Fruit fly (Drosophila melanogaster) Kc167 (cell line): ENCODE data around the gene Glut1.
"Not testable (repeated sequence)": the region's sequence is repeated elsewhere in the genome, so short reads cannot be mapped to it uniquely, and the experiment has no call there.

Experiments used
- Myc ChIP-seq: fragments of >200 bp; optimal IDR thresholded peaks from 2 replicates; lab custom pipeline; 2017; ENCODE audit warnings: missing external identifiers
- Sin3A ChIP-seq: fragments of >200 bp; optimal IDR thresholded peaks from 2 replicates; lab custom pipeline; 2018; ENCODE audit warnings: missing external identifiers
- h ChIP-seq: fragments of >200 bp; optimal IDR thresholded peaks from 3 replicates; lab custom pipeline; 2018; ENCODE audit warnings: missing external identifiers
- insv ChIP-seq: fragments of >200 bp; optimal IDR thresholded peaks from 3 replicates; lab custom pipeline; 2018; ENCODE audit warnings: missing external identifiers
- psq ChIP-seq: fragments of >200 bp; optimal IDR thresholded peaks from 2 replicates; lab custom pipeline; 2017; ENCODE audit warnings: missing external identifiers
- ttk ChIP-seq: sonication (Bioruptor generic); optimal IDR thresholded peaks from 2 replicates; lab custom pipeline; 2017; ENCODE audit warnings: missing external identifiers

Gene Glut1

DNA sequence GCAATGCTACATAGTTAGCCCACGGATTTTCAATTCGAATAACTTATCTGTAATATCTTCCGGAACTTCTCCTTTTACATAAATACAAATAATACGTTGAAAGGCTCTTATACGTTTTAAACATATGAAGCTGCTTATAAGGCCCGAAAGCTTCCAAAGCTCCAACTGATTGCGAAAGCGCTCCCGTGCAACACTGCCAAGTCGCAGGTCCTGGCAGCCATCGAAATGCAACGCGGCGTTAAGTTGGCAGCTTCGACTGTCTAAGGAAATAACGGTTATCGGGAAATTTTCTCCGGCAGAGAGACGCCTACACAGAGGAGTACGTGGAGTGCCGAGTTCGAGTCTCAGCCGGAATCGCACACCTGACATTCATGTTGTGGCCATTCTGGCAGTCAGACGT, at the start of gene Glut1:
Glut1 (plus strand) TSS at position 393 of the 400 bp plus-strand sequence.
- TF ChIP-seq psq (no peak), h (lab: Kevin White, UChicago) (no peak), ttk (no peak), insv (no peak), Myc (lab: Kevin White, UChicago) (no peak), Sin3A (lab: Kevin White, UChicago) (no peak)

dm6 chr3L:865096-865495, 48.8 kb upstream of the Glut1 start, which contains the start of gene CG12502:
Gene CG12502 (plus strand): TSS chr3L:865396.
- not testable (repeated sequence) for TF ChIP-seq Sin3A, h, Myc (lab: Kevin White, UChicago)

- TF ChIP-seq psq = no peak
- TF ChIP-seq insv = no peak
- no peak for TF ChIP-seq h (lab: Kevin White, UChicago)
- no peak for TF ChIP-seq Myc (lab: Kevin White, UChicago)
- no peak for TF ChIP-seq ttk
- no peak for TF ChIP-seq Sin3A (lab: Kevin White, UChicago)
Measured at dm6 chr3L:868800-869199, 45.1 kb upstream of the Glut1 start.

dm6 chr3L:871713-872112, 42.2 kb upstream of the Glut1 start, which contains the start of gene Usp10:
Gene Usp10 (plus strand): TSS chr3L:871899.
- TF ChIP-seq ttk (no peak), insv (no peak), Myc (lab: Kevin White, UChicago) (no peak), Sin3A (lab: Kevin White, UChicago) (no peak), h (lab: Kevin White, UChicago) (no peak), psq (no peak)

- TF ChIP-seq h (lab: Kevin White, UChicago) (no peak), psq (no peak), Sin3A (lab: Kevin White, UChicago) (no peak), Myc (lab: Kevin White, UChicago) (no peak), ttk (no peak)
Measured at dm6 chr3L:872389-872972, 41.4 kb upstream of the Glut1 start.

DNA sequence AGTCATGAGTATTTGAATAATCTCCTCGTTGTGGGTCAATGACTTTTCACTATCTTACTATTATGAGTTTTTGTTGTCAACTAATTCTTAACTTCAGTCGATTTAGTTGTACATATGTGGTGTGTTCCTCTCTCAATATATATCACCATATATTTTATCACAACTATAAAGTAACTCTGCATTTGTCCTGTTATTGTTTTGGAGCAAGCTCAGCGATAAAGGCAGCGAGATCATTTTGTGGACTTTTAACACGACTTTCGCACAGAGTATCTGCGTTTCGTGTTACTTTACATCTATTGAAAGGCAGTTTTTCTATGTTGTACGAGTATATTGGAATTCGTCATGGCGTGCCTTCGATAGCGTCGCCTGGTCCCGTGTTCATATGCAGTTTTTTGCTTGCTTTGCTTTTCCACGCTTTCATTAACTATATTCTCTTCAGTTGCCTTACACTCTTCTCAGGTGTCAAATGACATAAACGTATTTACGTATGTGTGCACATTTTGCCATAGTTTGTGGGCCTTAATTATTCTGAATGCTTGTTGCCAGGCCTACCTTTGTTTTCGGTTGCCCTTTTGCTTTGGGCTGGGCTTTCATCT, 38.4 kb upstream of the Glut1 start:
- TF ChIP-seq Sin3A (lab: Kevin White, UChicago) (no peak), h (lab: Kevin White, UChicago) (no peak), insv (no peak), psq (no peak), ttk (no peak), Myc (lab: Kevin White, UChicago) (no peak)

- no peak for TF ChIP-seq h (lab: Kevin White, UChicago)
Measured at dm6 chr3L:876087-876486, 37.8 kb upstream of the Glut1 start.

DNA sequence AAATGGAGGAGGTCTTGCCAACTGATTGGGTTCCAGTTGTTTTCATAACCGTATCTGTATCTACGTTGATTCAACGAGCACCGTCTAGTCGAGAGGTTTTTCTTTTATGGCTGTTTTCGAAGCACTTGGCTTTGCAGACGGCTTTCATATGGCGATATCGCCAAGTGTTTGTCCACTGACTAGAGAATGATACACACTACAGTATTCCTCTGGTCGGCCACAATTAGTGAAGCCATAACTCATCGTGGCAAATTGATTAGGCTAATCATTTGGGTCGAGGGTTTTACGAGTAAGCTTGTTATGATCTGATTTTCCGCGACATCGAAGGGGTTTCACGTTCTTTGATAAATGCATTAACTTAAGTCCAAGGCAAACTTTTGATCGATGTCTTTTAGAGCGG, 37.2 kb upstream of the Glut1 start:
- no peak for TF ChIP-seq ttk
- TF ChIP-seq insv = no peak
- TF ChIP-seq h (lab: Kevin White, UChicago) = no peak
- no peak for TF ChIP-seq psq
- no peak for TF ChIP-seq Sin3A (lab: Kevin White, UChicago)
- TF ChIP-seq Myc (lab: Kevin White, UChicago) = no peak

DNA sequence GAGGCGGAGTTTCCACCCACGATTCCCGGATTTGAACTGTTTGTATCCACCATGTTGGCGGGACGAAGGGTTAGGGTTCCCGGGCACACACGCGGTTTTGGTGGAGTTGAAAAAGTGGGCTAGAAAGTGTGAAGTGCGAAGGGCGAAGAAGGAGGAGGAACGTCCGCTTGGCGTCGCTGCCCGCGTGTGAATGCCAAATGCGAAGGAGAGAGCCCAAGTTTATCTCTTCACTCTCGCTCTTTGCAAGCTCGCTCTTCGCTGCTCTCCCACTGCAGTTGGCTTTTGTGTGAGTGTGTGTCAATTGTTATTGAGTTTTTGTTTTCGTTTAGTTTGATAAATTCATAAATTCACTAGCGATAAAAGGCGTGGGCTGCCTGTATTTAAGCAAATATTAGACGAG, 33.0 kb upstream of the Glut1 start:
- TF ChIP-seq Myc (lab: Kevin White, UChicago) = no peak
- no peak for TF ChIP-seq h (lab: Kevin White, UChicago)
- TF ChIP-seq insv = no peak
- TF ChIP-seq psq = no peak
- TF ChIP-seq Sin3A (lab: Kevin White, UChicago) = no peak
- no peak for TF ChIP-seq ttk

dm6 chr3L:881496-882235, 32.2 kb upstream of the Glut1 start, which contains the start of gene CG13907:
Gene CG13907 (minus strand): TSS chr3L:882013.
- TF ChIP-seq Sin3A (lab: Kevin White, UChicago) (no peak), Myc (lab: Kevin White, UChicago) (no peak), h (lab: Kevin White, UChicago) (no peak), insv (no peak), ttk (no peak), psq (no peak)

DNA sequence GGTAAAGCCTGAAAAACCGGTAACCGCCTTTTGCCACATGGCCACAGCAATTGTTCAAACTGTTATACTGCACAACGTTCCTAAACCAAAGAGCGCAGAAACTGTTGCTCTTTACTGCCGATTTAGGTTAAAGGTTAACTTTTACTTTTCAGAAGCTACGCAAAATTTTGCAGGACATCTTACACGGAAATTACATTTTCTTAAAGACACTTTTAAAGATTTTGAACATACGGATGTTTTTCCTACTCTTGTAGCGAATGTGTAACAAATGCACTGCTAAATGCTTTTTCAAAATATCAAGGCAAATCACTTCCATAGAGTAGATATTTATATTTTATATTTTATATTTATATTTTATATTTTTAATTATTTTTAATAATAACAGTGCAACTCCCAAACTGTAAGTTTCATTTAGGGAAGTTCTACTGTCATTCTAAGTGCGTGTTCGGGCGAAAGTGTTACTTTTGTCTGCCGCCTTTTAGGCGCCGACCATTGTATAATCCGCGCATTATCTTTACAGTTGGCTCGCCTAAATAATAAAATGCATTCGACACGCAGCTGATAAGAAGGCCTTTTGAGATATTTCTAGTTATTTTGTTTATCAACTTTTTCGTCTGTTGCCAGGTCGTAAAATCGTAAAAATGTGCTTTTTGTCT, 31.5 kb upstream of the Glut1 start:
- TF ChIP-seq Sin3A (lab: Kevin White, UChicago) (no peak), h (lab: Kevin White, UChicago) (no peak), Myc (lab: Kevin White, UChicago) (no peak), insv (no peak), ttk (no peak), psq (no peak)

dm6 chr3L:882892-883255, 31.0 kb upstream of the Glut1 start:
- TF ChIP-seq Sin3A (lab: Kevin White, UChicago) (no peak), h (lab: Kevin White, UChicago) (no peak), Myc (lab: Kevin White, UChicago) (no peak), psq (no peak), ttk (no peak), insv (no peak)
